Fruit fly (Drosophila melanogaster): ENCODE data around the gene pum.

Gene pum

dm6 chr3R:9258252-9259225 lies 21.1 kb upstream of the pum start, which contains the start of the genes Ibf2 and Ibf1 (continued):
- no peak for TF ChIP-seq CG3995 (GFP tag; optimal IDR thresholded peaks at IDR 0.05)
- TF ChIP-seq psq (GFP tag; optimal IDR thresholded peaks at IDR 0.05), result no peak
- TF ChIP-seq CG13296 (GFP tag; optimal IDR thresholded peaks at IDR 0.05), result no peak
- TF ChIP-seq hkb (optimal IDR thresholded peaks at IDR 0.05), result peak; percentile 25
- no peak for TF ChIP-seq hkb (GFP tag; IDR thresholded peaks at IDR 0.05)
- TF ChIP-seq Myb (GFP tag; optimal IDR thresholded peaks at IDR 0.05), result peak; percentile 21
- no peak for TF ChIP-seq Ets65A (GFP tag)
- TF ChIP-seq bcd (GFP tag; optimal IDR thresholded peaks at IDR 0.05), result no peak
- TF ChIP-seq vvl (GFP tag; IDR thresholded peaks at IDR 0.05), result peak; percentile 35; the same call in 1 of the 2 replicates
- no peak for TF ChIP-seq Awh (GFP tag; IDR thresholded peaks at IDR 0.05)
- TF ChIP-seq Ravus (GFP tag; IDR thresholded peaks at IDR 0.05), result no peak
- no peak for TF ChIP-seq CG11723 (GFP tag; optimal IDR thresholded peaks at IDR 0.05)
- TF ChIP-seq lola (GFP tag; optimal IDR thresholded peaks at IDR 0.05), result no peak
- TF ChIP-seq MESR4 (GFP tag; optimal IDR thresholded peaks at IDR 0.05), result peak; percentile 59
- no peak for TF ChIP-seq CG6272 (GFP tag; IDR thresholded peaks at IDR 0.05)
- no peak for TF ChIP-seq Usf (GFP tag; optimal IDR thresholded peaks at IDR 0.05)
- no peak for TF ChIP-seq HLHmδ (GFP tag; optimal IDR thresholded peaks at IDR 0.05)
- TF ChIP-seq CG10267 (tag; optimal IDR thresholded peaks at IDR 0.05), result peak; percentile 5
- no peak for TF ChIP-seq CG13624 (GFP tag; optimal IDR thresholded peaks at IDR 0.05)
- TF ChIP-seq ato (GFP tag; IDR thresholded peaks at IDR 0.05; ENCODE audit: partially characterized antibody), result peak; percentile 83
- TF ChIP-seq Sry-β (GFP tag; optimal IDR thresholded peaks at IDR 0.05), result peak; percentile 70
- no peak for TF ChIP-seq Side (GFP tag; optimal IDR thresholded peaks at IDR 0.05)
- TF ChIP-seq hbn (GFP tag; IDR thresholded peaks at IDR 0.05; ENCODE audit: partially characterized antibody), result peak; percentile 63; the same call in 1 of the 2 replicates
- no peak for TF ChIP-seq al (GFP tag; IDR thresholded peaks at IDR 0.05)
- peak; percentile 22 for TF ChIP-seq Med (GFP tag)
- TF ChIP-seq odd (GFP tag; optimal IDR thresholded peaks at IDR 0.05), result no peak
- TF ChIP-seq CG1603 (tag; optimal IDR thresholded peaks at IDR 0.05), result peak; percentile 8
- TF ChIP-seq Lhr (GFP tag; optimal IDR thresholded peaks at IDR 0.05), result peak; percentile 2
- peak; percentile 88 for TF ChIP-seq Bgb (GFP tag; IDR thresholded peaks at IDR 0.05; ENCODE audit: partially characterized antibody)
- TF ChIP-seq chif (GFP tag; optimal IDR thresholded peaks at IDR 0.05), result no peak
- peak; percentile 81 for TF ChIP-seq BEAF-32 (GFP tag; optimal IDR thresholded peaks at IDR 0.05)
- no peak for TF ChIP-seq CG11398 (GFP tag; optimal IDR thresholded peaks at IDR 0.05)
- TF ChIP-seq CG32772 (GFP tag; IDR thresholded peaks at IDR 0.05), result no peak
- no peak for TF ChIP-seq luna (GFP tag; optimal IDR thresholded peaks at IDR 0.05)
- TF ChIP-seq cwo (GFP tag; optimal IDR thresholded peaks at IDR 0.05), result no peak
- TF ChIP-seq zf30C (GFP tag; optimal IDR thresholded peaks at IDR 0.05), result no peak
- TF ChIP-seq Kr (GFP tag; optimal IDR thresholded peaks at IDR 0.05), result no peak
- TF ChIP-seq CG42726 (GFP tag; IDR thresholded peaks at IDR 0.05; ENCODE audit: partially characterized antibody), result peak; percentile 89
- TF ChIP-seq CTCF (GFP tag; optimal IDR thresholded peaks at IDR 0.05), result peak; percentile 63
- no peak for TF ChIP-seq ara (GFP tag; IDR thresholded peaks at IDR 0.05)
- TF ChIP-seq Deaf1 (tag; optimal IDR thresholded peaks at IDR 0.05), result no peak
- no peak for TF ChIP-seq ap (GFP tag; IDR thresholded peaks at IDR 0.05)
- no peak for TF ChIP-seq CG10959 (GFP tag; IDR thresholded peaks at IDR 0.05)
- TF ChIP-seq CG14014 (GFP tag; IDR thresholded peaks at IDR 0.05), result no peak
- TF ChIP-seq bsh (GFP tag; optimal IDR thresholded peaks at IDR 0.05), result no peak
- no peak for TF ChIP-seq CG9932 (GFP tag; IDR thresholded peaks at IDR 0.05)
- TF ChIP-seq ac (GFP tag; optimal IDR thresholded peaks at IDR 0.05), result no peak
- TF ChIP-seq CG4360 (GFP tag; IDR thresholded peaks at IDR 0.05), result no peak
- no peak for TF ChIP-seq caup (GFP tag; optimal IDR thresholded peaks at IDR 0.05; ENCODE audit: severe bottlenecking)
